Fruit fly (Drosophila melanogaster) whole organism, pupa: ENCODE measurements around the gene CG14625.

Experiments used
- CG10348 ChIP-seq: fragments of 200-800 bp; sonication (Bioruptor generic); IDR thresholded peaks from 2 replicates; pipeline ENCODE4 v1.3.6; 2022; ENCODE audit warnings: missing biosample characterization, missing genetic modification characterization
- CG12605 ChIP-seq: fragments of 200-800 bp; sonication (Bioruptor generic); IDR thresholded peaks from 2 replicates; pipeline ENCODE4 v1.3.6; 2022; ENCODE audit warnings: missing biosample characterization, missing genetic modification characterization
- CG13204 ChIP-seq: fragments of 200-800 bp; sonication (Bioruptor generic); optimal IDR thresholded peaks from 2 replicates; lab custom pipeline; 2018; ENCODE audit warnings: missing biosample characterization, mild to moderate bottlenecking, missing genetic modification characterization, moderate library complexity
- CG14655 ChIP-seq: fragments of 200-800 bp; sonication (Bioruptor generic); optimal IDR thresholded peaks from 3 replicates; lab custom pipeline; 2017; ENCODE audit warnings: mild to moderate bottlenecking, missing biosample characterization, missing genetic modification reagents, missing genetic modification characterization
- CG15710 ChIP-seq: fragments of 200-800 bp; sonication (Bioruptor generic); optimal IDR thresholded peaks from 2 replicates; lab custom pipeline; 2018; ENCODE audit warnings: missing biosample characterization, mild to moderate bottlenecking, missing genetic modification characterization, moderate library complexity
- CG17806 ChIP-seq: fragments of 200-800 bp; sonication (Bioruptor generic); optimal IDR thresholded peaks from 2 replicates; lab custom pipeline; 2018; ENCODE audit warnings: missing biosample characterization, mild to moderate bottlenecking, missing genetic modification characterization, moderate library complexity
- CG32121 ChIP-seq: fragments of 200-800 bp; sonication (Bioruptor generic); IDR thresholded peaks from 2 replicates; pipeline ENCODE4 v1.3.6; 2022; ENCODE audit warnings: missing biosample characterization, missing genetic modification characterization
- CG34367 ChIP-seq: fragments of 200-800 bp; sonication (Bioruptor generic); optimal IDR thresholded peaks from 2 replicates; lab custom pipeline; 2018; ENCODE audit warnings: missing biosample characterization, mild to moderate bottlenecking, missing genetic modification characterization
- CG4496 ChIP-seq: fragments of 200-800 bp; sonication (Bioruptor generic); IDR thresholded peaks from 3 replicates; pipeline ENCODE4 v1.3.6; 2022; ENCODE audit warnings: missing biosample characterization, missing genetic modification characterization
- CG8159 ChIP-seq: fragments of 200-800 bp; sonication (Bioruptor generic); optimal IDR thresholded peaks from 3 replicates; lab custom pipeline; 2018; ENCODE audit warnings: missing biosample characterization, mild to moderate bottlenecking, missing genetic modification characterization, moderate library complexity
- CG8301 ChIP-seq: fragments of 200-800 bp; sonication (Bioruptor generic); optimal IDR thresholded peaks from 2 replicates; lab custom pipeline; 2018; ENCODE audit warnings: missing biosample characterization, mild to moderate bottlenecking, missing genetic modification characterization
- CG9948 ChIP-seq: fragments of 200-800 bp; sonication (Bioruptor generic); optimal IDR thresholded peaks from 2 replicates; lab custom pipeline; 2018; ENCODE audit warnings: missing biosample characterization, mild to moderate bottlenecking, missing genetic modification characterization, moderate library complexity
- D1 ChIP-seq: fragments of 200-800 bp; sonication (Bioruptor generic); optimal IDR thresholded peaks from 2 replicates; lab custom pipeline; 2018; ENCODE audit warnings: missing biosample characterization, mild to moderate bottlenecking, missing genetic modification characterization, moderate library complexity
- EcR ChIP-seq: fragments of 200-800 bp; sonication (Bioruptor generic); optimal IDR thresholded peaks from 3 replicates; lab custom pipeline; 2019; ENCODE audit warnings: missing biosample characterization, missing genetic modification characterization, mild to moderate bottlenecking, moderate library complexity, missing genetic modification reagents
- Ets98B ChIP-seq: fragments of 200-800 bp; sonication (Bioruptor generic); IDR thresholded peaks from 2 replicates; pipeline ENCODE4 v1.3.6; 2022; ENCODE audit warnings: missing biosample characterization, missing genetic modification characterization
- Pif1A ChIP-seq: fragments of 200-800 bp; sonication (Bioruptor generic); optimal IDR thresholded peaks from 3 replicates; lab custom pipeline; 2016; ENCODE audit warnings: missing biosample characterization, missing genetic modification characterization
- Pif1B ChIP-seq: fragments of 200-800 bp; sonication (Bioruptor generic); optimal IDR thresholded peaks from 3 replicates; lab custom pipeline; 2016; ENCODE audit warnings: missing biosample characterization, missing genetic modification characterization
- Snoo ChIP-seq: fragments of 200-800 bp; sonication (Bioruptor generic); optimal IDR thresholded peaks from 3 replicates; lab custom pipeline; 2017; ENCODE audit warnings: missing biosample characterization, mild to moderate bottlenecking, missing genetic modification characterization, inconsistent platforms
- fd96Ca ChIP-seq: fragments of 200-800 bp; sonication (Bioruptor generic); IDR thresholded peaks from 3 replicates; pipeline ENCODE4 v1.3.6; 2022; ENCODE audit warnings: missing biosample characterization, missing genetic modification characterization
- gl ChIP-seq: fragments of 200-800 bp; sonication (Bioruptor generic); optimal IDR thresholded peaks from 2 replicates; lab custom pipeline; 2018; ENCODE audit warnings: missing biosample characterization, mild to moderate bottlenecking, missing genetic modification characterization
- rn ChIP-seq: fragments of 200-800 bp; sonication (Bioruptor generic); IDR thresholded peaks from 2 replicates; pipeline ENCODE4 v1.3.6; 2022; ENCODE audit warnings: missing biosample characterization, missing genetic modification characterization

CG14625 gene

DNA sequence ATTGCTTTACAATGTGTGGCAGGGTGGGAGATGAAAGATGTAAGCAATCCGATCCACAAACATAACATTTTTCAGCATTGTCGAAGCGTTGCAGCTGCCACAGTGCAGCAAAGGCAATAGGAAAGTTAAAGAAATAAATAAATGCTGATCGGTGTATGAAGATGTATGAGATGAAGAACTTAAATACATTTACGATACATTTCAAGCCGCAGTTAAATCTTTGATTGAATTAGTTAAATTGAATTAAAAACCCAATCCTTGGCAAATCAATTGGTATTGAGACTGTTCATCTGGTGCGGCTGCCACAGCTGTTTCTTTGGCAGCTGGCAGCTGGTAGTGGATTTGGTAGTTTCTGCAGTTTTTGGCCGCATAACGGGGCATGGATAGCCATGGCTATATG lies 1.5 kb upstream of the CG14625 start:
- TF ChIP-seq Ets98B (GFP tag; lab: Robert Waterston, UW), result peak; percentile 38; the same call in 1 of the 2 replicates
- no peak for TF ChIP-seq CG14655 (GFP tag; lab: Kevin White, UChicago)
- TF ChIP-seq, all 21 proteins: peak for 1

DNA sequence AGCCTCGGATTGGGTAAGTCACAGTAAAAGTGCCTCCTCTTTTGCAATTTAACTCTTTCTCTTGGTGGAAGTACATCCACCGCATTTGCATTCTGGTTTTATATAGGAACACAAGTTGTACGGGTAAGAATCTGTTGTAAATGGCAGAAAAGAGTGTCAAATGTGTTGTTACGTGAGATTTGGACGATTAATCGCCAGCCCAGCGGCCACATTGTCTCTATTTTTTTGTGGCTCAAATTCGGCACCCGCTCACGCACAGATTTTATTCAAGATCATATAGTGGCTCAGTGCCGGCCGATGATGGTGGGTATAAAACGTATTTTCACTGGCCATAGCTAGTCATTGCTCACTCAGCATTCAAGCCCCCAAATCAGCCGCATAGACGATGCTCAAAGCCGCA lies 4.1 kb downstream of the CG14625 start, which contains the start of gene CG11381:
CG11381 (plus strand) TSS at position 301 of the 400 bp plus-strand sequence.
- TF ChIP-seq EcR, result no peak
- no peak for TF ChIP-seq Ets98B (GFP tag; lab: Robert Waterston, UW)
- no peak for TF ChIP-seq Snoo (tag; lab: Kevin White, UChicago)
- no peak for TF ChIP-seq CG15710 (tag; lab: Kevin White, UChicago)
- no peak for TF ChIP-seq CG12605 (GFP tag; lab: Robert Waterston, UW)
- TF ChIP-seq rn (GFP tag; lab: Robert Waterston, UW), result no peak
- TF ChIP-seq CG32121 (GFP tag; lab: Robert Waterston, UW), result no peak

DNA sequence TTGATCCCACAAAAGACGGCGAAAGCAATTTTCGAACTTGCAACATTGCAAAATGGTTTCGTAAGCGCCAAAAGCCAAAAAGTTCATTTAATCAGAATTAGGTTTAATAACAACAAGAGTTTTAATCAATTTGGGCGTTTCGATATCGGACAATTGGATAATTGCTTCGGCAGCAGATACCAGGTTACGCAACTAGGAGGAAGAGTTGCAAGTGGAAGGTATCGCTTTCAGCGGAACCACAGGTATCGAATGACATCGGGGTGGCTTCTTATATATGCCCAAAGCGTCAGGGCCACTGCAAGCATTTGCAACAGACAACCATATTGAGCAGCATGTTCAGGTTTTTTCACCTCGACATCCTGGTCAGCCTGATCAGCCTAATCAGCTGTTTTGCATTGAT lies 7.1 kb downstream of the CG14625 start, which contains the start of gene CG14624:
CG14624 (plus strand) TSS at position 301 of the 400 bp plus-strand sequence.
- TF ChIP-seq EcR (no peak), CG12605 (GFP tag; lab: Robert Waterston, UW) (no peak), CG13204 (GFP tag; lab: Kevin White, UChicago) (no peak), CG9948 (no peak)

DNA sequence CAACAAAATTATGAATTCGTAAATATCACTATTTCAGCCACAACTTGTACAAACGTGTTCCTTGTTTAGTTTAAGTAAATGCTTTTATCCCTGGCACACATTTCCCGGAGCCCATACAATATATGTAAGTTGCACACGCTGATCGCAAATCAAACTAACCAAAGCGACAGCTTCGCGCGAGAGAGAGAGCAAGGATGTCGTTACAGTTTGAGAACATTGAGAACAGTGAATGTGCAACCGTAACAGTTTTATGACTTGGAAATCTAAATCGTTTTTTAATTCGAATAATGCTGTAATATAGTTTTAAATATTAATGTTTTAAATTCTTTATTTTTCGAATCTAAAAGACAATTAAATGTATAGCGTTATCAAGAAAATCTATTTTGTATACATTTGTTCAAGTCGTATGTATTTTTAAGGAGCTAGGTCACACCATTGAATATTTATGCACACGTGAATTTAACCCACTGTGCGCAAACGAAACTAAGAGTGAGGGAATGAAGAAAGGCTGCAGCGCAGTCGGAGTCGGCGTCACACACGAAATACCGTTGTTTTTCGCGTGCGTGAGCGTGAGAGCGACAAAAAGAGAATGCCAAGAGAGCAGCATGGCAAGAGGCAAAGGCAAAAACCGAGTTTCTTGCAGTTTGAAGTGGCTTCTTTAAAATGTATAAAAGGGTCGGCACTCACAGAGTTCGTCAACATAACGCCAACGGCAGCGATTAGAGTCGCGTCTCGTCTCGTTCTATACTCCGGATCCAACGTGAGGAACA lies 10.1 kb downstream of the CG14625 start, which contains the start of gene CG11382:
CG11382 (plus strand) TSS at position 720 of the 770 bp plus-strand sequence.
- no peak for TF ChIP-seq Pif1A (GFP tag; lab: Kevin White, UChicago)
- no peak for TF ChIP-seq fd96Ca
- no peak for TF ChIP-seq CG34367 (tag; lab: Kevin White, UChicago)
- peak; percentile 16 for TF ChIP-seq CG9948
- no peak for TF ChIP-seq rn (GFP tag; lab: Robert Waterston, UW)
- no peak for TF ChIP-seq CG13204 (GFP tag; lab: Kevin White, UChicago)
- TF ChIP-seq CG14655 (GFP tag; lab: Kevin White, UChicago), result no peak
- TF ChIP-seq CG17806 (tag; lab: Kevin White, UChicago), result no peak
- TF ChIP-seq D1, result no peak
- peak; percentile 8 for TF ChIP-seq CG8159 (tag; lab: Kevin White, UChicago)
- no peak for TF ChIP-seq CG8301 (tag; lab: Kevin White, UChicago)
- TF ChIP-seq CG12605 (GFP tag; lab: Robert Waterston, UW), result no peak
- no peak for TF ChIP-seq Pif1B (GFP tag; lab: Kevin White, UChicago)
- no peak for TF ChIP-seq Ets98B (GFP tag; lab: Robert Waterston, UW)
- no peak for TF ChIP-seq gl (tag; lab: Kevin White, UChicago)

DNA sequence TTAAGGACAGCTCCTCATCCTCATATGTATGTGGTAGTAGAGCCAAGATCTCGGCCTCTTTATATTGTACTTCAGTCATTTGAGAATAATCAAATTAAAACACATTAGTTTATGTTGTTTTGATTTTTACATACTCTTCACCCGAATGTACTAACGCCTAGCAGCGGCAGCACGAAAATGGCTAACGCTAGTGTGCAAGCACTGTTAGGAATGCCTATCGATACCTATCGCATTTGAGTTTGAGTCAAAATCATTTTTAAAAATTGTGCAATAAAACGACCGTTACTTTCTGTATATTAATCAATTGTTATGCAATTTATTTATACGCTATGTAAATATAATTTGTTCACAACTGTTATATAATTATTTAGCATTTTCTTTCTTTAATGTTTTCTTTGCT lies 15.7 kb downstream of the CG14625 start, which contains the start of gene CG11398:
CG11398 (minus strand) TSS at position 157 of the 400 bp plus-strand sequence.
- TF ChIP-seq Ets98B (GFP tag; lab: Robert Waterston, UW), result no peak
- TF ChIP-seq rn (GFP tag; lab: Robert Waterston, UW), result no peak

DNA sequence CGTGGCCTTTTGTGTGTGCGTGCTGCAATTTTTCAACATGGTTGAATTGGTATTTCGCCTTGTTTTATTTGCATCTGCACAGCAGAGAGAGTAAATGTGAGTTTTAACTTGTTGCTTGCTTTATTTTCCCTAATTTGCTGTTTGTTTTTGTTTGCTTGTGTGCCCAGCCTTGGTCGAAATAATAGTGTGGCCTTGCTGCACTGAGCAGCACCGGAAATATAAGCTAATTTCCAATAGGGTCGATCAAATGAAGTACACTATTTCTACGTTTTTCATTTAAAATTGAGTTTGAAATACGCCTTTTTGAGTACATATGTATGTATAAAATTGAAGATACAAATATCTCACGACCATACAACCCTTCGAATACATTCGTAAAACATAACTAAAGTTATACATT lies 17.3 kb downstream of the CG14625 start:
- peak; percentile 43; the same call in 1 of the 3 replicates for TF ChIP-seq CG4496 (GFP tag; lab: Robert Waterston, UW)
- no peak for TF ChIP-seq CG8159 (tag; lab: Kevin White, UChicago)
- no peak for TF ChIP-seq Pif1B (GFP tag; lab: Kevin White, UChicago)
- no peak for TF ChIP-seq CG17806 (tag; lab: Kevin White, UChicago)
- TF ChIP-seq CG8301 (tag; lab: Kevin White, UChicago), result no peak
- TF ChIP-seq CG15710 (tag; lab: Kevin White, UChicago), result no peak
- TF ChIP-seq D1, result no peak
- no peak for TF ChIP-seq rn (GFP tag; lab: Robert Waterston, UW)
- no peak for TF ChIP-seq CG13204 (GFP tag; lab: Kevin White, UChicago)
- no peak for TF ChIP-seq CG34367 (tag; lab: Kevin White, UChicago)
- 0 out of 2 replicates have a peak, but pooled peaks have one; percentile 16 for TF ChIP-seq Ets98B (GFP tag; lab: Robert Waterston, UW)
- peak; percentile 29; the same call in 1 of the 2 replicates for TF ChIP-seq CG12605 (GFP tag; lab: Robert Waterston, UW)
- no peak for TF ChIP-seq CG10348
- TF ChIP-seq, all 21 proteins: peak for 3

DNA sequence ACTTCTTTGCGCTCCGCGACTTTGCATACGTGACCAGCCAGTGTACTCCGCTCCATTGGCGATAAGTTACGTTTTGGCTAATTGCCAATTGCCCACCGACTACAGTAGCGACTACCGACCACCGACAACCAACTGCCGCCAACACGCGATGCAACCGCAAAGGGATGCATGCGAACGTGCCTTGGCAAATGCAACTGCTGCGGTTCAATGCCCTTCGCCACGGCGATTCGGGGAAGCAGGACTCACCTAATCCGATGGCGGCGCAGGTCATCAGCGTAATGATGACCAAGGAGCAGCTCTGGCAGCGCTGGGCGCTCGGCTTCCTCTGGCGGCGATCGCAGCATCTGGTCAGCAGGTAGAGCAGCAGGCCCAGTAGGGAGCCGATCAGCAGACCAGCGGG lies 26.5 kb downstream of the CG14625 start:
- no peak for TF ChIP-seq CG13204 (GFP tag; lab: Kevin White, UChicago)
- TF ChIP-seq CG14655 (GFP tag; lab: Kevin White, UChicago), result no peak
- no peak for TF ChIP-seq CG8301 (tag; lab: Kevin White, UChicago)
- TF ChIP-seq EcR, result peak; percentile 23
- TF ChIP-seq Snoo (tag; lab: Kevin White, UChicago), result no peak
